Fruit fly (Drosophila melanogaster) whole organism, embryonic: ENCODE data around the gene CG14135.

Experiments used
- B-H2 ChIP-seq: fragments of 200-800 bp; sonication (Bioruptor generic); optimal IDR thresholded peaks from 2 replicates; lab custom pipeline; 2018; ENCODE audit warnings: missing biosample characterization, mild to moderate bottlenecking, missing genetic modification characterization
- BtbVII ChIP-seq: fragments of 200-800 bp; sonication (Bioruptor generic); optimal IDR thresholded peaks from 3 replicates; lab custom pipeline; 2017; ENCODE audit warnings: missing biosample characterization, mild to moderate bottlenecking, missing genetic modification characterization
- CG10209 ChIP-seq: fragments of 200-800 bp; sonication (Bioruptor generic); optimal IDR thresholded peaks from 3 replicates; lab custom pipeline; 2017; ENCODE audit warnings: missing biosample characterization, mild to moderate bottlenecking, missing genetic modification characterization, missing genetic modification reagents
- CG10366 ChIP-seq: fragments of 200-800 bp; sonication (Bioruptor generic); IDR thresholded peaks from 2 replicates; pipeline ENCODE4 v1.3.6; 2022; ENCODE audit warnings: missing biosample characterization, missing genetic modification characterization
- CG11398 ChIP-seq: fragments of 200-800 bp; sonication (Bioruptor generic); optimal IDR thresholded peaks from 2 replicates; lab custom pipeline; 2016; ENCODE audit warnings: missing biosample characterization, missing genetic modification characterization
- CG12236 ChIP-seq: fragments of 200-800 bp; sonication (Bioruptor generic); optimal IDR thresholded peaks from 2 replicates; lab custom pipeline; 2016; ENCODE audit warnings: missing biosample characterization, missing genetic modification characterization
- CG1233 ChIP-seq: fragments of 200-800 bp; sonication (Bioruptor generic); optimal IDR thresholded peaks from 4 replicates; lab custom pipeline; 2018; ENCODE audit warnings: missing biosample characterization, mild to moderate bottlenecking, missing genetic modification characterization
- CG12391 ChIP-seq: fragments of 200-800 bp; sonication (Bioruptor generic); optimal IDR thresholded peaks from 3 replicates; lab custom pipeline; 2018; ENCODE audit warnings: missing biosample characterization, mild to moderate bottlenecking, missing genetic modification characterization, moderate library complexity
- CG13624 ChIP-seq: fragments of 200-800 bp; sonication (Bioruptor generic); optimal IDR thresholded peaks from 2 replicates; lab custom pipeline; 2016; ENCODE audit warnings: missing biosample characterization, missing genetic modification characterization
- CG13775 ChIP-seq: fragments of 200-800 bp; sonication (Bioruptor generic); optimal IDR thresholded peaks from 3 replicates; lab custom pipeline; 2017; ENCODE audit warnings: missing biosample characterization, mild to moderate bottlenecking, missing genetic modification characterization
- CG14441 ChIP-seq: fragments of 200-800 bp; sonication (Bioruptor generic); IDR thresholded peaks from 2 replicates; pipeline ENCODE4 v1.3.6; 2022; ENCODE audit warnings: missing biosample characterization, missing genetic modification characterization
- CG1647 ChIP-seq: fragments of 200-800 bp; sonication (Bioruptor generic); optimal IDR thresholded peaks from 3 replicates; lab custom pipeline; 2016; ENCODE audit warnings: missing biosample characterization, missing genetic modification characterization
- CG16815 ChIP-seq: fragments of 200-800 bp; sonication (Bioruptor generic); optimal IDR thresholded peaks from 3 replicates; lab custom pipeline; 2017; ENCODE audit warnings: missing biosample characterization, mild to moderate bottlenecking, missing genetic modification characterization
- CG18011 ChIP-seq: fragments of 200-800 bp; sonication (Bioruptor generic); optimal IDR thresholded peaks from 2 replicates; lab custom pipeline; 2017; ENCODE audit warnings: missing biosample characterization, missing genetic modification characterization, mild to moderate bottlenecking, moderate library complexity, missing genotype
- CG1832 ChIP-seq: fragments of 200-800 bp; sonication (Bioruptor generic); optimal IDR thresholded peaks from 2 replicates; lab custom pipeline; 2017; ENCODE audit warnings: missing biosample characterization, mild to moderate bottlenecking, missing genetic modification characterization, inconsistent platforms
- CG2120 ChIP-seq: fragments of 200-800 bp; sonication (Bioruptor generic); optimal IDR thresholded peaks from 3 replicates; lab custom pipeline; 2016; ENCODE audit warnings: missing biosample characterization, missing genetic modification characterization
- CG2889 ChIP-seq: fragments of 200-800 bp; sonication (Bioruptor generic); IDR thresholded peaks from 3 replicates; pipeline ENCODE4 v1.3.6; 2022; ENCODE audit warnings: missing biosample characterization, missing genetic modification characterization
- CG5953 ChIP-seq: fragments of 200-800 bp; sonication (Bioruptor generic); IDR thresholded peaks from 2 replicates; pipeline ENCODE4 v1.3.6; 2022; ENCODE audit warnings: missing biosample characterization, missing genetic modification characterization
- CG6272 ChIP-seq: fragments of 200-800 bp; sonication (Bioruptor generic); IDR thresholded peaks from 2 replicates; pipeline ENCODE4 v1.3.6; 2022; ENCODE audit warnings: missing biosample characterization, missing genetic modification characterization
- CG6854 ChIP-seq: fragments of 200-800 bp; sonication (Bioruptor generic); optimal IDR thresholded peaks from 3 replicates; lab custom pipeline; 2017; ENCODE audit warnings: missing biosample characterization, mild to moderate bottlenecking, missing genetic modification characterization
- CG8388 ChIP-seq: fragments of 200-800 bp; sonication (Bioruptor generic); optimal IDR thresholded peaks from 2 replicates; lab custom pipeline; 2019; ENCODE audit warnings: missing biosample characterization, mild to moderate bottlenecking, missing genetic modification characterization, moderate library complexity
- CG8765 ChIP-seq: fragments of 200-800 bp; sonication (Bioruptor generic); IDR thresholded peaks from 2 replicates; pipeline ENCODE4 v1.3.6; 2022; ENCODE audit warnings: missing biosample characterization, missing genetic modification characterization
- CG8924 ChIP-seq: fragments of 200-800 bp; optimal IDR thresholded peaks from 3 replicates; lab custom pipeline; 2019; ENCODE audit warnings: missing biosample characterization, mild to moderate bottlenecking, missing genetic modification characterization, moderate library complexity
- CG9609 ChIP-seq: fragments of 200-800 bp; sonication (Bioruptor generic); optimal IDR thresholded peaks from 3 replicates; lab custom pipeline; 2016; ENCODE audit warnings: missing biosample characterization, missing genetic modification characterization
- CG9817 ChIP-seq: fragments of 200-800 bp; sonication (Bioruptor generic); optimal IDR thresholded peaks from 2 replicates; lab custom pipeline; 2018; ENCODE audit warnings: missing biosample characterization, mild to moderate bottlenecking, missing genetic modification characterization, moderate library complexity
- Dad ChIP-seq: fragments of 200-800 bp; sonication (Bioruptor generic); optimal IDR thresholded peaks from 3 replicates; lab custom pipeline; 2016; ENCODE audit warnings: missing biosample characterization, missing genetic modification characterization
- Dref ChIP-seq: fragments of 200-800 bp; sonication (Bioruptor generic); IDR thresholded peaks from 2 replicates; pipeline ENCODE4 v1.3.6; 2022; ENCODE audit warnings: missing biosample characterization, missing genetic modification characterization
- E2f1 ChIP-seq: fragments of 200-800 bp; sonication (Bioruptor generic); IDR thresholded peaks from 2 replicates; pipeline ENCODE4 v1.3.6; 2022; ENCODE audit warnings: missing biosample characterization, missing genetic modification characterization
- Hmx ChIP-seq: fragments of 200-800 bp; sonication (Bioruptor generic); optimal IDR thresholded peaks from 2 replicates; lab custom pipeline; 2016; ENCODE audit warnings: missing biosample characterization, missing genetic modification characterization
- MBD-R2 ChIP-seq: fragments of 200-800 bp; sonication (Bioruptor generic); IDR thresholded peaks from 2 replicates; pipeline ENCODE4 v1.3.6; 2022; ENCODE audit warnings: missing biosample characterization, missing genetic modification characterization
- Oaz ChIP-seq: fragments of 200-800 bp; sonication (Bioruptor generic); IDR thresholded peaks from 2 replicates; pipeline ENCODE4 v1.3.6; 2022; ENCODE audit warnings: missing biosample characterization, missing genetic modification characterization
- Sry-δ ChIP-seq: fragments of 200-800 bp; sonication (Bioruptor generic); optimal IDR thresholded peaks from 2 replicates; lab custom pipeline; 2016; ENCODE audit warnings: missing biosample characterization, missing genetic modification characterization
- Xbp1 ChIP-seq: fragments of 200-800 bp; sonication (Bioruptor generic); optimal IDR thresholded peaks from 3 replicates; lab custom pipeline; 2016; ENCODE audit warnings: missing biosample characterization, mild to moderate bottlenecking, missing genetic modification characterization
- az2 ChIP-seq: fragments of 200-800 bp; sonication (Bioruptor generic); optimal IDR thresholded peaks from 3 replicates; lab custom pipeline; 2016; ENCODE audit warnings: missing biosample characterization, missing genetic modification characterization
- bbx ChIP-seq: fragments of 200-800 bp; sonication (Bioruptor generic); IDR thresholded peaks from 2 replicates; pipeline ENCODE4 v1.3.6; 2022; ENCODE audit warnings: missing biosample characterization, missing genetic modification characterization; ENCODE audit not compliant: partially characterized antibody
- ci ChIP-seq: fragments of 200-800 bp; sonication (Bioruptor generic); IDR thresholded peaks from 3 replicates; pipeline ENCODE4 v1.3.6; 2022; ENCODE audit warnings: missing biosample characterization, missing genetic modification characterization
- crc ChIP-seq: fragments of 200-800 bp; sonication (Bioruptor generic); optimal IDR thresholded peaks from 2 replicates; lab custom pipeline; 2016; ENCODE audit warnings: missing biosample characterization, missing genetic modification characterization
- hkb ChIP-seq, 2 experiments: fragments of 200-800 bp in 1 of 2; fragments of >200 bp in 1 of 2; sonication (Bioruptor generic) in 1 of 2; IDR thresholded peaks in 1 of 2; optimal IDR thresholded peaks in 1 of 2; 2 replicates each; pipeline versions ENCODE4 v1.3.6 to Lab custom; 2017 to 2022; ENCODE audit warnings: missing biosample characterization in 1 of 2, missing genetic modification characterization in 1 of 2
- ind ChIP-seq: fragments of 200-800 bp; sonication (Bioruptor generic); optimal IDR thresholded peaks from 3 replicates; lab custom pipeline; 2016; ENCODE audit warnings: missing biosample characterization, missing genetic modification characterization
- lov ChIP-seq, 2 experiments: fragments of 200-800 bp in 1 of 2; fragments of >200 bp in 1 of 2; sonication (Bioruptor generic) in 1 of 2; IDR thresholded peaks in 1 of 2; optimal IDR thresholded peaks in 1 of 2; 2 replicates in 1 of 2; 3 replicates in 1 of 2; pipeline versions ENCODE4 v1.3.6 to Lab custom; 2017 to 2022; ENCODE audit warnings: missing biosample characterization in 1 of 2, missing genetic modification characterization in 1 of 2
- nerfin-1 ChIP-seq: fragments of 200-800 bp; sonication (Bioruptor generic); optimal IDR thresholded peaks from 3 replicates; lab custom pipeline; 2019; ENCODE audit warnings: missing biosample characterization, mild to moderate bottlenecking, missing genetic modification characterization, moderate library complexity
- pan ChIP-seq, 4 experiments: fragments of >200 bp in 3 of 4; fragments of 200-800 bp in 1 of 4; sonication (Bioruptor generic) in 1 of 4; optimal IDR thresholded peaks in 3 of 4; IDR thresholded peaks in 1 of 4; 2 replicates each; pipeline versions ENCODE4 v1.3.6 to Lab custom; 2017 to 2022; ENCODE audit warnings: missing biosample characterization in 2 of 4, missing genetic modification characterization in 2 of 4, mixed read lengths in 1 of 4
- ro ChIP-seq: fragments of 200-800 bp; sonication (Bioruptor generic); IDR thresholded peaks from 2 replicates; pipeline ENCODE4 v1.3.6; 2022; ENCODE audit warnings: missing biosample characterization, missing genetic modification characterization
- row ChIP-seq: fragments of 200-800 bp; sonication (Bioruptor generic); IDR thresholded peaks from 3 replicates; pipeline ENCODE4 v1.3.6; 2022; ENCODE audit warnings: missing biosample characterization, missing genetic modification characterization
- sisA ChIP-seq: fragments of 200-800 bp; sonication (Bioruptor generic); IDR thresholded peaks from 2 replicates; pipeline ENCODE4 v1.3.6; 2022; ENCODE audit warnings: missing biosample characterization, missing genetic modification characterization
- stc ChIP-seq: fragments of 200-800 bp; sonication (Bioruptor generic); IDR thresholded peaks from 2 replicates; pipeline ENCODE4 v1.3.6; 2022; ENCODE audit warnings: missing biosample characterization, missing genetic modification characterization
- sug ChIP-seq: fragments of 200-800 bp; optimal IDR thresholded peaks from 2 replicates; lab custom pipeline; 2019; ENCODE audit warnings: missing biosample characterization, mild to moderate bottlenecking, missing genetic modification characterization, moderate library complexity
- trh ChIP-seq: fragments of 200-800 bp; sonication (Bioruptor generic); optimal IDR thresholded peaks from 2 replicates; lab custom pipeline; 2016; ENCODE audit warnings: missing biosample characterization, missing genetic modification characterization
- z ChIP-seq: fragments of 200-800 bp; sonication (Bioruptor generic); IDR thresholded peaks from 3 replicates; pipeline ENCODE4 v1.3.6; 2022; ENCODE audit warnings: missing biosample characterization, missing genetic modification characterization

CG14135 gene

DNA sequence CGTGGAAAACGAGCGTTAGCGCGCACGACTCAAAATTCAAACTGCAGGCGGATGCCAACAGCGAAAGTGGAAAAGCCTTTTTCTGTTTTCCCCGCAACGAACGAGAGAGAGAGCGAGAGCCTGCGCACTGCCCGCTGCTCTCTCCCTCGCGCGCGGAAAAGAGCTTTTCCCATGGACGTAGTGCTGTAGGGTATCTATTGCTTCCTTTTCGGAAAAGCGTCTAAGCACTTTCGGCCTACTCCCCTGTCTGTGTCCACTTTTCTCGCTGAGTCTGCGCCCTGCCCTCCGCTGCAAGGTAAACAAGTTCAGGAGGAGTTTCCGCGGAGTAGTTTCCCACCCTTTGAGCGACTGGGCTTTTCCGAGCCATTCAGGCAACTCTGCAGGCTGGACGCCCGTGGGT is 11.1 kb upstream of the CG14135 start, which contains the start of gene CG32085 (continued):
- TF ChIP-seq ci (GFP tag; lab: Robert Waterston, UW) (peak; percentile 79; the same call in 2 of the 3 replicates), CG18011 (GFP tag; lab: Kevin White, UChicago) (peak; percentile 51), CG2120 (GFP tag; lab: Kevin White, UChicago) (peak; percentile 89), ind (GFP tag; lab: Kevin White, UChicago) (peak; percentile 68), CG14441 (peak; percentile 69), CG1832 (GFP tag; lab: Kevin White, UChicago) (peak; percentile 51), CG8388 (GFP tag; lab: Kevin White, UChicago) (no peak), CG6272 (GFP tag; lab: Robert Waterston, UW) (peak; percentile 60; the same call in 1 of the 2 replicates), Xbp1 (peak; percentile 61), bbx (GFP tag; lab: Robert Waterston, UW) (no peak), CG11398 (GFP tag; lab: Kevin White, UChicago) (peak; percentile 4), sisA (peak; percentile 48), CG1233 (GFP tag; lab: Kevin White, UChicago) (peak; percentile 29), Dref (GFP tag; lab: Robert Waterston, UW) (peak; percentile 37), lov (optimal IDR thresholded peaks at IDR 0.05; lab: Kevin White, UChicago) (no peak), lov (GFP tag; IDR thresholded peaks at IDR 0.05; lab: Robert Waterston, UW) (no peak), MBD-R2 (GFP tag; lab: Robert Waterston, UW) (peak; percentile 53; the same call in 1 of the 2 replicates), ro (GFP tag; lab: Robert Waterston, UW) (no peak), z (0 out of 3 replicates have a peak, but pooled peaks have one; percentile 29), E2f1 (GFP tag; lab: Robert Waterston, UW) (peak; percentile 68), pan (optimal IDR thresholded peaks at IDR 0.05; lab: Kevin White, UChicago) (no peak), pan (GFP tag; optimal IDR thresholded peaks at IDR 0.05 in 1 of 2, IDR thresholded peaks at IDR 0.05 in 1 of 2) (peak in 1 of 2 experiments; percentile 54), CG10209 (peak; percentile 20), row (GFP tag; lab: Robert Waterston, UW) (peak; percentile 74), Oaz (GFP tag; lab: Robert Waterston, UW) (0 out of 2 replicates have a peak, but pooled peaks have one; percentile 16), CG2889 (GFP tag; lab: Robert Waterston, UW) (0 out of 3 replicates have a peak, but pooled peaks have one; percentile 59), CG8924 (tag; lab: Kevin White, UChicago) (peak; percentile 35), Sry-δ (GFP tag; lab: Kevin White, UChicago) (peak; percentile 6), hkb (optimal IDR thresholded peaks at IDR 0.05; lab: Kevin White, UChicago) (no peak), hkb (GFP tag; IDR thresholded peaks at IDR 0.05; lab: Robert Waterston, UW) (peak; percentile 58), CG12236 (GFP tag; lab: Kevin White, UChicago) (no peak), CG16815 (GFP tag; lab: Kevin White, UChicago) (peak; percentile 8), BtbVII (GFP tag; lab: Kevin White, UChicago) (peak; percentile 36), CG10366 (GFP tag; lab: Robert Waterston, UW) (peak; percentile 32; the same call in 1 of the 2 replicates), crc (peak; percentile 42), B-H2 (GFP tag; lab: Kevin White, UChicago) (peak; percentile 48), CG12391 (peak; percentile 10), CG8765 (no peak), trh (GFP tag; lab: Kevin White, UChicago) (no peak), nerfin-1 (peak; percentile 25), Dad (GFP tag; lab: Kevin White, UChicago) (peak; percentile 21), CG6854 (GFP tag; lab: Kevin White, UChicago) (no peak), sug (tag; lab: Kevin White, UChicago) (peak; percentile 5), CG5953 (0 out of 2 replicates have a peak, but pooled peaks have one; percentile 47), CG1647 (GFP tag; lab: Kevin White, UChicago) (peak; percentile 4), az2 (GFP tag; lab: Kevin White, UChicago) (peak; percentile 56), CG9609 (GFP tag; lab: Kevin White, UChicago) (peak; percentile 44), stc (peak; percentile 53; the same call in 1 of the 2 replicates), CG13775 (GFP tag; lab: Kevin White, UChicago) (peak; percentile 9), CG13624 (peak; percentile 75), CG9817 (tag; lab: Kevin White, UChicago) (peak; percentile 32), Hmx (GFP tag; lab: Kevin White, UChicago) (no peak)
